Worm (Caenorhabditis elegans): ENCODE results near the gene ZK112.4.

The ZK112.4 gene

DNA sequence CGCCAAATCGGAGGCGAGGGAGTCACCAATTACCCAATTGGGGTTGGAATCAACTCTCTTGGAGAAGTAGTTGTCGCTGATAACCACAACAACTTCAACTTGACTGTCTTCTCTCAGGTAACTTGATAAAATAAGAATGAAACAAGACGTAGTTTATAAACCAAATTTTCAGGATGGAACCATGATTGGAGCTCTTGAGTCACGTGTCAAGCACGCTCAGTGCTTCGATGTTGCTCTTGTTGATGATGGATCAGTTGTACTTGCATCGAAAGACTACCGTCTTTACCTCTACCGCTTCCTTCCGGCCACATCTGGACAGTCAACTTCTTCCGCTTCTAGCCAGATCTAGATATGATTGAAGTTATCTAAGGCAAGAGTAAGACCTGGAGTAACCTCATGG lies 6.2 kb upstream of the ZK112.4 start:
- TF ChIP-seq unc-62 (GFP tag; optimal IDR thresholded peaks at IDR 0.05) = no peak

DNA sequence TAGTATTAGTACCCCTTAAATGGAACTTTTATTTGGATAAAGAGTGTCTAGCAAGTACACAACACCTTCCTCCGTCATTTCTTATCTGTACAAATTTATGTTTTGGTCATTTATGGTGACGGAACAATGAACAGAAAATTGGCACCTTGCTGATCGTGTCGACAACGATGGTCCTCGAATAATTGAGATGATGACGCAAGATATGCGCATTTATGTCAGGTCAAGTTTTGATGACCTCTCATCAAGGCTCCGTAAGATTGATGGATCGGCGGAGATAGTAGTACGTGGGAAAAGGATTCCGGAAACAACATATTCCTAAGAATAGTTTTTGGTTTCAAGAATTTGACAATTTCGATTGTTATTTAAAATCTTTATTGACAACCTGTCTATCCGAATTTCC lies 4.3 kb upstream of the ZK112.4 start:
- no peak for TF ChIP-seq unc-62 (GFP tag; optimal IDR thresholded peaks at IDR 0.05)

DNA sequence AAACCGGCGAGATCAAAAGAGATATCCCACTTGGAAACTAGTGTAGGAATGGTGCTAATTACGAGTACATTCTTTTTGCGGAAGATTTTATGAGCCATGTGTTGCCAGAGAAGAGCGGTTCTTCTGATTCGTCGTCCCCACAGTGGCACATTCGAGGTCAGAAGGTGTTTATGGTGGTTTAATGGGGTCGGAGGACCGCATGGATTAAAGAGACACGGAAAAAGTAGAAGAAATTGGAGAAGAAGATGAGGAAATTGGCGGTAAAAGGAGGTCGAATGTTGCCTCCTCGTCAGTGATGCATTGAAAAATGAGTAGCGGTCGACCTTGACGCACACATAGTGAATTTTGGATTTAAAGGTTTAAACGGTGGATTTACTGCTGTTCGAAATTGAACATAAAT lies 3.8 kb upstream of the ZK112.4 start:
- no peak for TF ChIP-seq unc-62 (GFP tag; optimal IDR thresholded peaks at IDR 0.05)

ce11 chrIII:7731085-7731484 lies 1.3 kb upstream of the ZK112.4 start:
- TF ChIP-seq unc-62 (GFP tag; optimal IDR thresholded peaks at IDR 0.05) = no peak

DNA sequence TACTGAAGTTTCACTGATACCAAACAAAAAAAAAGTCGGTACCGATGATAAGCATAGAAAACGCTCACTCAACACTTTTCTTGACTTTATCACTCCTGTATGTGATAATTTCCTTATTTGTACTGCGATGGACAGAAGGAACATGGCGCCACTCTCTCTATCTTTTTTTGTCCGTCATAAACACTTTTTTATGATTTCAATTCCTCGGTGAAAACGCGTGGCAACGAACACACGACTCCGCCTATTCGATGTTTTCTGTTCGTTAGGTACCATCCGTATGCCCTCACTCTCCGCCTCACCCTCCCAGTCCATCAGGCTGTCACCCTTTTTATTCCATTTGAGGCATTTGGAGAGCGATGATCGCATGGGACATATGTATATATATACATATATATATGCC lies 520 bp upstream of the ZK112.4 start:
- TF ChIP-seq unc-62 (GFP tag; optimal IDR thresholded peaks at IDR 0.05) = no peak

DNA sequence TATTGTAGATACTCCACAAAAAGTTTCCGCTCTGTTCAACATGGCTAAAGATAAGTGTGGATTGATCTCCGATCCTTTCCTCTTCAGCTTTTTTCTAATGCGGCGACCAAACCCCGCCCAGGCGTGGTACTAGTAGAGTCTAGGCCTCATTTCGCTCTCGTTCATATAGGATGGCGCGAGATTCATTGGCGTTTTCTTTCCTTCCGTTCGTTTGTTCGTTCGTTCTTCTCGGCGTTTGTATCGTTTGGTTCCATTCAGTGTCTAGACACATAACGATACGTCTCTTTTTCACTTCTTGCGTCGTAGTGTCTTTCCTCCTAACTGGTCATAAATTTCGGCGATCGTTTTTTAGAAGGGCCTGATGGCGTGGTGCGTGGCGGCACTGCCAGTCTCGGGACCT lies 749 bp downstream of the ZK112.4 start:
- no peak for TF ChIP-seq unc-62 (GFP tag; optimal IDR thresholded peaks at IDR 0.05)

- no peak for TF ChIP-seq unc-62 (GFP tag; optimal IDR thresholded peaks at IDR 0.05)
Measured at ce11 chrIII:7728494-7728893, 1.3 kb downstream of the ZK112.4 start.

- no peak for TF ChIP-seq unc-62 (GFP tag; optimal IDR thresholded peaks at IDR 0.05)
Measured at ce11 chrIII:7726500-7726899, 3.3 kb downstream of the ZK112.4 start.

- no peak for TF ChIP-seq unc-62 (GFP tag; optimal IDR thresholded peaks at IDR 0.05)
Measured at ce11 chrIII:7725483-7726250, 4.1 kb downstream of the ZK112.4 start.

ce11 chrIII:7724433-7724832 lies 5.4 kb downstream of the ZK112.4 start:
- TF ChIP-seq unc-62 (GFP tag; optimal IDR thresholded peaks at IDR 0.05) = no peak

ce11 chrIII:7723412-7724068 lies 6.3 kb downstream of the ZK112.4 start:
- TF ChIP-seq unc-62 (GFP tag; optimal IDR thresholded peaks at IDR 0.05) = no peak

- no peak for TF ChIP-seq unc-62 (GFP tag; optimal IDR thresholded peaks at IDR 0.05)
Measured at ce11 chrIII:7722999-7723398, 6.8 kb downstream of the ZK112.4 start.

DNA sequence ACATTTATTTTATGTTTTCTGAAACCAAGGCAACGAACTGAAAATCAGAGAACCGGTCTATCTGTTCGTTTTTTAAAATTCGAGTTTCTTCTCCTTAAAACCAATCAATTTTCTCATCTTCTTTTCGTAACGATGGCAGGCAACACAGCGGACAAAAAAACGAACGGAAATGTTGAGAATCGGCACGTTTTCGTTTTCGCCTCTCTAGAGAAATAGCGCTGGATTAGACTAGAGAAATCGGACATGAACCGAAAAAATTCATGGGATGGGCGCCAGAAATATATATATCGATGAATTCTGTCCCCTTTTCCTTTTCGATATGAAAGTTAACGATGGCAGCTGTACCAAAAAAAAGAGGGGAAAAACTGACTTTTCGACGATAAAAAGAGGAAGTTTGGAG lies 7.4 kb downstream of the ZK112.4 start:
- no peak for TF ChIP-seq unc-62 (GFP tag; optimal IDR thresholded peaks at IDR 0.05)

DNA sequence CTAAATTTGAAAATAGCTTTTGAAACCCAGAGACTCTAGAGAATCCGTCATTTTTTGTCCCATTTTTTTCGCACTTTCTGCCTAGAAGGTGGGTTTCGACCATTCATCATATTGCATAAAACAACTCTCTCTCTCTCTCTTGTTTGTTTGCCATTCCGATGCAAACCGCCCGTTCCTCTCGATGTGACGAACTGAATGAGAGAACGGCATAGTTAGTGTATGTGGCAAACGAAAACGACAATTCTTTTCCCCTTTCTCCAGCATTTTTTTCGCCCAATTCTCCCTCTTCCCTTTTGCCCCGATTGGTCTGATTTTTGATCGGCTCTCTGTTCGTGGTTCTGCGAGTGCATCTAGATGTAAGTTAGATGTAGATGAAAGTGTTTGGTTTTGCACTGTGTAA lies 8.3 kb downstream of the ZK112.4 start:
- no peak for TF ChIP-seq unc-62 (GFP tag; optimal IDR thresholded peaks at IDR 0.05)

DNA sequence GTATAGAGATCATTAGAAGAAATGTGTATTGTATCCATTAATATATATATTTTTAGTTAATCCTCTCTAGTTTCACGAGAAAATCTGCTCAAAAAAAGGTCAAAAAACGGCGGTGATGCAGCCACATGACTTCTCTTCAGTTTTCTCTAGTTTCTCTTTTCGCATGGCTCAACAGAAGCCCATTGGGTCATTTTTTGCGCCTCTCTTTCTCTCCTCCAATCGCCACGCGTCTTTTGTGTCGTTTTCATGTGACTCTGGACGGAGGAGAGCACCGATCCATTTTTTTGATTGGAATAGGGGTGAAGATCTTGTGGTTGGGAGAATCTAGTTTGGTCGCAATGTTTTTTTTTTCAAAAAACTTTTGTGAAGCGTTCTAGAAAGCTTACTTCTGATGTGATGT lies 8.9 kb downstream of the ZK112.4 start:
- no peak for TF ChIP-seq unc-62 (GFP tag; optimal IDR thresholded peaks at IDR 0.05)

DNA sequence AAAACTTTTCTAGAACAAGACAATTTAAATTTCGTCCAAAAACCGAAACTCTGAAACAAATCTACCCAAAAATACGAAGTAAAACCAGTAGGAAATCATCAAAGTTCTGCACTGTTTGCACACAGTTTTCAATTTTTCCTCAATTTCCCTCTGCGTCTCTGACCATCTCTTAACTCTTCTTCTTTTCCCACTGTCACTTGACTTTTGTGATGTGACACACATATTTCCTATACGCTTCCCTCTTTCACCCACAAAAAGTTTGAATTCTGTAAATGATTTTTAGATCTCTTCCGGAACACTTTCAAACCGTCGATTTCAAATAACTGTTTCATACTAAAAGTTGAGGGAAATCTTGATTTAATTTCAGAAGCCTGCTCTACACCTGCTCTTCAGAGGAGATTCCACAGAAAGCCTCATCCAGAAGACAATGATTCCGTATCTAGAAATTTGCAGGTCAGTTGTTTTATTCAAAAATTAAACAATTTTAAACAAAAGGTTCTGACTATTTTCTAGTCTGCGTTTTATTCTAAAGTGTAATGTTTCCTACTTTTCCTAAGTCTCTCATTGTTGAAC lies 10.4 kb downstream of the ZK112.4 start, which contains the start of gene ncl-1:
Gene ncl-1, plus strand, starts transcription at position 366 of the 573 bp plus-strand sequence.
- TF ChIP-seq unc-62 (GFP tag; optimal IDR thresholded peaks at IDR 0.05) = no peak

- TF ChIP-seq unc-62 (GFP tag; optimal IDR thresholded peaks at IDR 0.05) = no peak
Measured at ce11 chrIII:7718318-7718717, 11.5 kb downstream of the ZK112.4 start.
